Worm (Caenorhabditis elegans) whole organism, L4 larva: ENCODE results near the gene srh-42.

Source experiments
- ZK546.5 ChIP-seq, 2 experiments: sonication (generic microtip); optimal IDR thresholded peaks; 2 replicates each; lab custom pipeline; 2017; ENCODE audit warnings: missing biosample characterization in 2 of 2, missing genetic modification characterization in 2 of 2
- dve-1 ChIP-seq: sonication (generic microtip); optimal IDR thresholded peaks from 2 replicates; lab custom pipeline; 2017; ENCODE audit warnings: antibody characterized with exemption, mild to moderate bottlenecking, missing genetic modification characterization, missing compliant biosample characterization; ENCODE audit not compliant: insufficient read depth
- lin-13 ChIP-seq: fragments of 150-350 bp; optimal IDR thresholded peaks from 2 replicates; lab custom pipeline; 2014; ENCODE audit warnings: missing biosample characterization, missing genetic modification reagents, missing genetic modification characterization
- lin-15B ChIP-seq: fragments of 150-350 bp; sonication (generic microtip); optimal IDR thresholded peaks from 3 replicates; lab custom pipeline; 2014; ENCODE audit warnings: missing biosample characterization, missing genetic modification characterization

DNA sequence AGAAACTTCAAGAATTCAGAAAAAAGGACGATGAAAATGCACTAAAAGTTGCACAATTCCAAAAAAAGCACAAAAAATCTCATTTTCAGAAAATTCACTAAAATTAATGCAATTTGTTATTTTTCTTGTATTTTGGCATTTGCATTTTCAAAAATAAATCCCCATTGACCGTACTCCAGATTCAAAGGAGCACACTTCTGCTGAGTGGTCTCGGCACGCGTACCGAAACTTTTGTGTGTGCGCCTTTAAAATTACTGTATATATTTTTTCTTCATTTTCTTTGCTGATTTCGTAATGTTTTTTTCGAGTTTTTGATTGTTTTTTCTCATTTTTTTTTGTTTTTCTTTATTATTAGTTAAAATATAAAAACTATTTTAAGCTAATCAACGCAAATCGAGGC is 23.3 kb upstream of the srh-42 start:
- TF ChIP-seq lin-15B (tag; lab: Kevin White, UChicago), result no peak
- TF ChIP-seq ZK546.5 (tag; optimal IDR thresholded peaks at IDR 0.05; lab: Kevin White, UChicago), result no peak
- TF ChIP-seq lin-13 (GFP tag; lab: Kevin White, UChicago), result no peak
- no peak for TF ChIP-seq dve-1 (tag; lab: Kevin White, UChicago)
